Fruit fly (Drosophila melanogaster) S2 (cell line): ENCODE measurements around the gene CG14227.
A peak's percentile ranks its signal among the peaks of the same experiment; 100 is the strongest.

ENCODE experiments used
- CG8478 ChIP-seq: fragments of >200 bp; optimal IDR thresholded peaks from 2 replicates; lab custom pipeline; 2018
- CTCF ChIP-seq, 2 experiments: fragments of >200 bp; optimal IDR thresholded peaks; 2 replicates each; lab custom pipeline; 2018

The CG14227 gene

DNA sequence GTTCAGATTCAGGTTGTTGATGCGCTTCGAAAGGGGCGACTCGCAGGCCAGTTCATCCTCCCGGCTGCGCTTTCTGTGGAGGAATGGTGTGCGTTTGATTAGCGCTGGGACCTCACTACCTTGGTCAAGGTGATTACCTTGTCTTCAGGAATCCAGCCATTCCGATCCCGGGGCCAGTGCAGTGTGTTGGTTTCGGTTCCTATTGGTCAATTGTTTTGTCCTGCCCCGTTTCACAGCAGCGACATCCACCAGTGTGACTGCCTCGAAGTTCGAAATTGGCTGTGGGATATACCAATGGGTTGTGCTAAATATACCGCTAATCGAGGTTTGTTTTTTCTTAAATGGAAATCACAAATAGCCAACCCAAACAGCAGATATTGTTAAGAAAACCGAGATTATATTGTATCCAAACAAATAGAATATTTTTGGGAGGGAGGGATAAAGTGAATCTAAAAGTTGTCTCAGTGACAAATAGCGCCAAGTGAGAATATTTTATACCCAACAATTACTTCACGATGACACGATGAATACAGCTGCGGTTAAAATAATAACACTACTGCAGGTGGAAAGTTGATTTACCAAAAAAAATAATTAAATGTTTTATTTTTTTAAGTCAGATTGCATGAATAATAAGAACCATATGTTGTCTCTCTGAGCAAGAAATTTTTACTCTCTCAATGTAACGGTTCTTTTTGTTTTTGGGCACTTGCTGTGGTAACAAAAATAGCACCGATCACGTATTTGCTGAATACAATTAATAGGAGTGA is 6.2 kb upstream of the CG14227 start, which contains the start of gene CG14229:
Gene CG14229 (minus strand): TSS at position 459 of the 767 bp plus-strand sequence.
- no peak for TF ChIP-seq CG8478 (lab: Kevin White, UChicago)
- TF ChIP-seq CTCF (optimal IDR thresholded peaks at IDR 0.05; lab: Kevin White, UChicago): no peak

DNA sequence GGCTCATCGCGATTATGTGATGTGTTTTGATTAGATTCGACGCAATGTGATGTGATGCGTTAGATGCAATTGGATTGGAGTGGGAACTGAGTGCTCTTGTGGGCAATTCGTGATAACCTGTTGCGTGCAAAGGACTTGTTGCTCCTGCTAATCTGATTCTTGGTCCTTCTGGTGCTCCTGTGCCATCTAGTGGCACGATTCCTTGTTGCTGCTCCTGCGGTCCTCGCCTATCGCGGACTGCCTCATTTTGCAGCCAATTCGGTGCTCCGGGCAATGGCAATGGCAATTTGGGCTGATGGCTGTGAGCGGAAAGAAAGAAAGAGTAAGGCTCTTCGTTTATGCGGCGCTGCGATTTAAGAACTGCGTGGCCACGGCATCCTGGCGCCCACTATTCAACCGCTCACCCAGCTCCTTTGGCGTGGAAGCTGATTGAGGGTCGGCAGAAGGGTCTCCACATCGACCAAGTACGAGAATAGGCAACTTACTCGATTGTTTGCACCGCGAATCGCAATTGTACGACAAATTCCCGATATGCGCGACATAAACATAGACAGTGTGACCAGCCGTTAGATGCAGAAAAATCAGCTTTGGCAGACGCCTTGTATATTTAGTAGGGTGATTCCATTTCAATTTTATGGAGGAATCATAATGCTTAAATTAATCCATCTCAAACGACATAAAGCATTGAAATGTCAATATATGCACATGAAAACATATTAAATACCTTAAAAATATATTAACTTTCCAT is 4.4 kb upstream of the CG14227 start, which contains the start of gene Mer:
Gene Mer (minus strand): TSS at position 550 of the 748 bp plus-strand sequence.
- no peak for TF ChIP-seq CG8478 (lab: Kevin White, UChicago)

DNA sequence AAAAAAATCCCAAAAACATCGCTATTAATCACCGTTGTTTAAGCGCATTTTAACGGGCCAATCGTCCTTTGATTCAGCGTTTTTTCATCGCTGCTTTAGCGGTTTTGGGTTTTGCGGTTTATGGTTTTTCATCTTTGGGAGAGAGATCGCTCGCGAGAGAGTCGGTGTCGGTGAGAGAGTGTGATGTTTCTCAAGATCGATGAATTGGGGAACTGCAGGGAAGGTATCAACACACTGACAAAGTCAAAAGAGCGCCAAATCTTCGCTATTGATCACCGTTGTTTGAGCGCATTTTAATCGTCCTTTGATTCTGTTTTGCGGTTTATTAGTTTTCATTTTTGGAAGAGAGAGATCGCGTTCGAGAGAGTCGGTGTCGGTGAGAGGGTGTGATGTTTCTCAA is 1.3 kb upstream of the CG14227 start:
- TF ChIP-seq CTCF (optimal IDR thresholded peaks at IDR 0.05; lab: Kevin White, UChicago) (no peak), CG8478 (lab: Kevin White, UChicago) (no peak)

DNA sequence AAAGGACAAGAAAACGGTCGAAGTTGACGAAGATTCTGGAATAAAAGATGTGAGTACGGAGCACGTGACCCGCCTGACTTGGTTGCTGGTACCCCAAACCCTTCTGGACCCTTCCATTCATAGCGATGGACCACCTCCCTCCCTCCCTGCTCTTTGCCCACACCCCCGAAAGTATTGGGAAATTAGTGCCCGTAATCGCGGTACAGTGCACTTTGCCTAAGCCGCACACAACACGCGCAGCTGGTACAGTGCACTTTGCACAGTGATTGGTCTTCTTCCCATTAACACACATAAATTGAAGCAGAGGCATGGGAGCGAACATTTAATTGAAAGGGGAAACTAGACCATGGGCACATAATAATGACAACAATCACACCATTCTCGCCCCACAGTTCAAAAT is 4.7 kb downstream of the CG14227 start:
- TF ChIP-seq CTCF (optimal IDR thresholded peaks at IDR 0.05; lab: Kevin White, UChicago): no peak
- no peak for TF ChIP-seq CG8478 (lab: Kevin White, UChicago)

DNA sequence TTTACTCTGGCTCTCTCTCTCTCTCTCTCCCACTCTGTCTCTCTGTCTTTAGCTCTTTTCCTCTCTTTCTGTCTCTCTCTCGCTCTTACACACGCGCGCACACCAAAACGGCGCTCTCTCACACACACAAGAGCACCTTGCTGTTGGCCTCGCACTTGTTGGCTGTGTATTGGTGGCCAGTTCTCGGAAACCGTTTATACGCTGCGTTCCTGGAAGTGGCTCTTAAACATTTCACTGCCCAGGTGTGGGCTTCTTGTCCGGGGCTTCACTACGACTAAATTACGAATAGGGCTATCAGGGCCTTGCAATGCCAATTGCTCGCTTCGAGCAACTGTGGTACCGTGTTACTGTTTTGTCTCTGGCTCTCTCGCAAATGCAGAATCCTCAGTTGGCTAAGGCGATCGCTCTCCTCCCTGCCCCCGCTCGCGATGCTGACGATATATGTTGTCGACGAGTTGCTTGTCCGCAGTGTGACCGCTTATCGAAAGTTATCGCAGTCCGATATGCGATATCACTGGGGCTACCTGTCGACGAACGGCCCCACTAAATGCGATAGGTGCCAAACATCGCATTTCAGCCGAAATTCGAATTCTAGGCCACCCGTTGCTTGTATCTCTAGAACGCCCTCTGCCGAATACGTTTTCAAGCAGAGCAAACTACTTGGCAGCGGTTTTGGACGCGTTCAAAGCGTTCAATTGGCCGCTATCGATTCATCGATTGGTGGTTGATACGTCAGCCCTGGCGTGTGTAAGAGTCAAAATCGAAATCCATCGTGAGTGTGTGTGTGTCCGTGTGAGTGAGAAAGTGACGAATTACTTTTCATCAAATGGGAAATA is 5.5 kb downstream of the CG14227 start, which contains the start of the genes dome and Ubqn:
Gene dome (minus strand): TSS at position 479 of the 836 bp plus-strand sequence.
Gene Ubqn (plus strand): TSS at position 769 of the 836 bp plus-strand sequence.
- no peak for TF ChIP-seq CG8478 (lab: Kevin White, UChicago)
- peak; percentile 64 to 83 for TF ChIP-seq CTCF (optimal IDR thresholded peaks at IDR 0.05; lab: Kevin White, UChicago)

DNA sequence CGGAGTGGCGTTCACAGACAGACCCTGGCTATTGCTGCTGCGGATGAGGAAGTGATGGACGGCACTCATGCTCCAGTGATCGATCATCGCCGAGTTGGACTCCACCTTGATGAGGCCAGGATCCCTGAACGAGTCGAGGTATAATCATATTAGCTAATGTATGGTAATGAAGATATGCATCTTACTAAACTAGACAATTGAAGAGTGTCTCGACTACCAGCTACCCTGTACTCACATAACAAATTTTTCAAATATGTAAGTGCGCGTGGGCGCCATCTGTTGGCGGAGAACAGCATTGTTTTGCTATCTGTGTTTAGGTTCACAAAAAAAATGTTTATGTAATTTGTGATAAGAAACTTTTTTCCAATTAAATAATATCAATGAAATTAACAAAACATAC is 9.5 kb downstream of the CG14227 start:
- TF ChIP-seq CTCF (optimal IDR thresholded peaks at IDR 0.05; lab: Kevin White, UChicago) (peak; percentile 48 to 65), CG8478 (lab: Kevin White, UChicago) (no peak)

DNA sequence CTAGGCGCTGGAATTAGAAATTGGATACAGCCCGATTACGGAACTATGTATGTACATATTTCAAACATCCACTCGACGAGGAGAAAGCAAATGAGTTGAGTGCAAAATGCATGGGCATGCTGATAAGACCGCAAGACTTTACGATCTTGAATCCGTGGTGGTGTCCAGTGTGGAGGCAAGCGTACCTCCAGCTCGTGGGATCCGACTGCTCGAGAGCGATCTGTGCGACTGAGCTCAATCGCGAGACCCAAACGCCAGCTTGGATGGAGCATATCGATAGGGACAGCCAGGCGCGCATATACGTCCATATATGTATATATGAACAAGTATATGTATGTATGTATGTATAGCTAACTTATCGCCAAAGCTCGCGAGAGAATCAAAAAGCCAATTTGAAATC is 13.1 kb downstream of the CG14227 start, which contains the start of gene et:
Gene et (minus strand): TSS at position 230 of the 400 bp plus-strand sequence.
- TF ChIP-seq CTCF (optimal IDR thresholded peaks at IDR 0.05; lab: Kevin White, UChicago) (no peak), CG8478 (lab: Kevin White, UChicago) (no peak)

DNA sequence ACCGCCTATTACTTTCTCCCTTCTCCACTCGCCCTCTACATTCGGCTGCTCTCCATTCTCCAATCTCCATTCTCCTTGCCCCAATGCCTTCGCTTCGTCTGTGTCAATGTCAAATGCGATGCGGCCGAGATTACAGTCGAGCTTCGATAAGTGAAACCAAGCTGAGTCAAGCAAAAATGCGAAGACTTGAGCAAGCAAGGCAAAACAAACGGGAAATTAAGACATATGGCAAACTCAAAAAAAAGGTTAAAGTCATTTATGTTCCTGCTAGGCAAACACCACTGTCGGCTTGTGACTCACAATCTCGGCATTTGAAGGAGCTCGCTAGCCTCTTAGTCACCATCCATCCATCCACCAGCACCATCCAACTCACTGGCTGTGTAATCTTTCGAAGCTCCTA is 20.3 kb downstream of the CG14227 start:
- TF ChIP-seq CG8478 (lab: Kevin White, UChicago) (no peak), CTCF (optimal IDR thresholded peaks at IDR 0.05; lab: Kevin White, UChicago) (peak in 1 of 2 experiments; percentile 29)

DNA sequence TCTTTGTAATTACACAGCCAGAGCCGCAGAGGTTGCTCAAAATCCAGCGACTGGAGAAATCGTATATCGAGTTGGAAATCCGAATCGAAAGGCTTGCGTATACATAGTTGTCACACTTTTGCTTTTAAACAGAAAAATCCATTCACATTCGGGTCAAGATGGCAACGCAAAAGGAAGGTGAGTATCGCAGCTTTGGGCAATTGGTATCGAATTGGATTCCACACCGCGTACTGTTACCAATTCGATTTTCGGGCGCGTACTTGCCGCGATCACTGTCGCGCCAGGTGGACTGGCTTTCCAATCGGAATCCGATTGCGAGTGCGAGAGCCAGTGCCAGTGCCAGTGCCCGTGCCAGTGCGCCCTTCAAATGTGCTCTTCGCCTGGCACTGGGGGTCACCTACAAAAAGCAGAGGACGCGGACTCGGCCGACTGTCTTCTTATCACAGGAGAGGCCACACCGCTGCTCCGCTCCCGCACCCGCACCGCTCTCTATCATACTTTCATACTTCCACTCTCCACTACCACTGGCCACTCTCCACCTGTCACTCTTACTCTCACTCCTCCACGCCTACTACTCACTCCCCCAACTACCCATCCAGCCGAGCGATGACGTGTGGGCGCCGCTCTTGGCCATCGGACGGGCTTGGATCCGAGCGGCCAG is 21.2 kb downstream of the CG14227 start:
- TF ChIP-seq CTCF (optimal IDR thresholded peaks at IDR 0.05; lab: Kevin White, UChicago): no peak

DNA sequence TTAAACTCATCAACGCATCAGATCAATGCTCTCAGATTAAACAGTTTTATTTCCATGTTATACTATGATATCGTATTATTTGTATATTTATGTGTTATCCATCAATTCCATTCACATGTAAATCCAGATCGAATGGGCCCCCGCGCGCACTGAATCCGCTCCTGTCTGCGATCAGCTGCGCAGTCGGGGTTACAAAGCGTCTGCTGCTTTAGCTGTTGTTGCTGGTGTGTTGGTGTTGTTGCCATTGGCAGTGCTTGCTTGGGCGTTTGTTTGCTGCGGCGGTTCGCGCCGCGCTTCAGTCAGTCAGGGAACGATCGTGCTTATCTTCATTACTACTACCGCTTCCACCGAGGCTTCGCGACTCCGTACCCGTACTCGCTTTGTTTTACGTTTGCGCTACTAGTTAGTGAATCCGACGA is 21.7 kb downstream of the CG14227 start, which contains the start of gene Zw:
Gene Zw (plus strand): TSS at position 262 of the 419 bp plus-strand sequence.
- no peak for TF ChIP-seq CTCF (optimal IDR thresholded peaks at IDR 0.05; lab: Kevin White, UChicago)

DNA sequence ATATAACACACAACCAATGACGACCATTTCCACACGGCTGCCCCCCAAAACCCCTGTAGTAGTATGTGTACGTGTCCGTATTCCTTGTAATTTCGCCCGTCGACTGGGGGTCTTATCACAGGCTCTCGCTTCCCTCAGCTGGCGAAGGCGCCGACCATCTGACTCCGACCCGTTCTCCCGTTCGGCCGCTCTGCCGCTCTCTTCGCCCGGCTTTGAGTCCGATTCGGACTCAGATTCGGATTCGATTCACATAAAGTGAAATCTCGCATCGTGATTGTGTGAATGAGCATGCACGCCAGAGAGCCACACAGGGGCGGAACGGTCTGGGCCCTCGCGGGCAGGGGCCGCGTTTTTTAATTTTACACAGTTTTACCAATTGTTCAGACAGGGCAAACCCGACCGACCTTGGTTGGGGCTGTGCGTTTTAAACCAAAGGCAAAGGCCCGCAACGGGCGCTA is 23.0 kb downstream of the CG14227 start:
- TF ChIP-seq CTCF (optimal IDR thresholded peaks at IDR 0.05; lab: Kevin White, UChicago) (no peak), CG8478 (lab: Kevin White, UChicago) (no peak)

DNA sequence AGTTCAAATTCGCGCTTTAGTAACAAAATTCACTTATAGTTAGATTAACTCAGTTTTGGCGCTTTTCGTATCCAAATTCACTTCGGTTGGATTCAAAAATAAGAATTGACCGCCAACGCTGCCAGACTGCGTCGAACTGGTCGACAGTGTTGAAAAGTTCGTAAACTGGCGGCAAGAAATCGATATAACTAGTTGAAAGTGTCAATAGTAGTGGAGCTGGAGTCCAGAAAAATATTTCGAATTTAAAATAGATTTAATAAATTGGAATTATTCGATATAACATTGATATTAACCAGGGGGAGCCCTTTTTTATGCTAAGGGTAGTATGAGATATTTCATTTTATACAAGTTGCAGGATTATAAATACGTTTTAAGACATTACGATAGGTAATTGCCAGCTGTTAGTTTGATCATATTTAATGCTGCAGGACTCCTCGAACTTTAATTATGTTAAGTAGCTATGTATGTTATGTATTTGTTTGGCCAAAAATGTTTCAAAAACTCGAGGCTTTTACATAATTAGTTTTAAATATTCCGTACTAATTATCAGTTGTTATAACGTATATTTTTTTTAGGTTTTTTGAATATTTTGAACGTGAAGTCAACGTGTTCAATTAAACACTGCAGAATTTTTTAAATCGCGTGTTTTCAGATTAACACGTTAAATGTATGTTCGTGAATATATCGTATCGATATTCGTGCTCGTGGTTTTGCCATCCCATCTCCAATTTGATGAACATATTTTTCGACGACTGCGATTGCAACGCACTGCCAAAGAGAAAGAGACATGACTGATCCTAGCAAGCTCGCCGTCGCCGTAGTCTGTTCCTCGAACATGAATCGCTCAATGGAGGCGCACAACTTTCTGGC is 24.7 kb downstream of the CG14227 start, which contains the start of the genes CG14223 and Ssu72:
Gene CG14223 (minus strand): TSS at position 113 of the 870 bp plus-strand sequence.
Gene Ssu72 (plus strand): TSS at position 703 of the 870 bp plus-strand sequence.
- no peak for TF ChIP-seq CG8478 (lab: Kevin White, UChicago)
- no peak for TF ChIP-seq CTCF (optimal IDR thresholded peaks at IDR 0.05; lab: Kevin White, UChicago)
